Fruit fly (Drosophila melanogaster) Kc167 (cell line): ENCODE measurements around the gene CG14668.

Experiments
- Myc ChIP-seq: fragments of >200 bp; optimal IDR thresholded peaks from 2 replicates; lab custom pipeline; 2017; ENCODE audit warnings: missing external identifiers
- Sin3A ChIP-seq: fragments of >200 bp; optimal IDR thresholded peaks from 2 replicates; lab custom pipeline; 2018; ENCODE audit warnings: missing external identifiers
- h ChIP-seq: fragments of >200 bp; optimal IDR thresholded peaks from 3 replicates; lab custom pipeline; 2018; ENCODE audit warnings: missing external identifiers
- insv ChIP-seq: fragments of >200 bp; optimal IDR thresholded peaks from 3 replicates; lab custom pipeline; 2018; ENCODE audit warnings: missing external identifiers
- psq ChIP-seq: fragments of >200 bp; optimal IDR thresholded peaks from 2 replicates; lab custom pipeline; 2017; ENCODE audit warnings: missing external identifiers
- ttk ChIP-seq: sonication (Bioruptor generic); optimal IDR thresholded peaks from 2 replicates; lab custom pipeline; 2017; ENCODE audit warnings: missing external identifiers

Gene CG14668

DNA sequence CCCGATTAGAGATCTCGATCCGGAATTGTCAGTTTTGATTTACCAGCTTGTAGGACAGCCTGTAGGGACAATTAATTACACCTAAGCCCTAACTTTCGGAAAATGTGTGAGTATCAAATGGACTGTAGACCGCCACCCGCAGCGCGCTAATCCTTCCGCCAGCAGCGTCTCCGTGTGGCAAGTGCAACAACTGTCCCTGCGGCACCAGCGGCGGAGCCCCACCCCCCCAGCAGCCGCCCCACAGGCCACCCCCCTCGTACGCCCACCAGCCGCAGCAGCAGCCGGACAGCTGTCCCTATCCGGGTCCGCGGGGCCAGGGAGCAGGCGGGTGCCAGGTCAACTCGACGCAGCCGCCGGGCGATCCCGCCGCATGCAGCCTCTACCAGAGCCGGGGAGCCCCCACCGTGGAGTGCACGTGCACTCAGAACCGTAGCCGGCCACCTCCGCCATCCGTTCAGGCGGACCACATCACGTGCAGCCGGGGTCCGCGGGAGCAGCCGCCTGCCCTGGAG lies 17.9 kb downstream of the CG14668 start, which contains the start of the genes CG31542 and CG34277:
CG31542 (plus strand) TSS at position 51 of the 512 bp plus-strand sequence.
CG34277 (plus strand) TSS at position 51 of the 512 bp plus-strand sequence.
- TF ChIP-seq h (lab: Kevin White, UChicago) (no peak), Myc (no peak), ttk (lab: Kevin White, UChicago) (no peak), Sin3A (lab: Kevin White, UChicago) (no peak), psq (lab: Kevin White, UChicago) (no peak), insv (lab: Kevin White, UChicago) (no peak)

- TF ChIP-seq insv (lab: Kevin White, UChicago) (no peak), psq (lab: Kevin White, UChicago) (no peak), Sin3A (lab: Kevin White, UChicago) (no peak), Myc (no peak), h (lab: Kevin White, UChicago) (no peak), ttk (lab: Kevin White, UChicago) (no peak)
Observed at dm6 chr3R:5368170-5368781, 19.2 kb downstream of the CG14668 start, which contains the start of gene Cerk. TSS of gene Cerk (minus strand) at chr3R:5368306.

DNA sequence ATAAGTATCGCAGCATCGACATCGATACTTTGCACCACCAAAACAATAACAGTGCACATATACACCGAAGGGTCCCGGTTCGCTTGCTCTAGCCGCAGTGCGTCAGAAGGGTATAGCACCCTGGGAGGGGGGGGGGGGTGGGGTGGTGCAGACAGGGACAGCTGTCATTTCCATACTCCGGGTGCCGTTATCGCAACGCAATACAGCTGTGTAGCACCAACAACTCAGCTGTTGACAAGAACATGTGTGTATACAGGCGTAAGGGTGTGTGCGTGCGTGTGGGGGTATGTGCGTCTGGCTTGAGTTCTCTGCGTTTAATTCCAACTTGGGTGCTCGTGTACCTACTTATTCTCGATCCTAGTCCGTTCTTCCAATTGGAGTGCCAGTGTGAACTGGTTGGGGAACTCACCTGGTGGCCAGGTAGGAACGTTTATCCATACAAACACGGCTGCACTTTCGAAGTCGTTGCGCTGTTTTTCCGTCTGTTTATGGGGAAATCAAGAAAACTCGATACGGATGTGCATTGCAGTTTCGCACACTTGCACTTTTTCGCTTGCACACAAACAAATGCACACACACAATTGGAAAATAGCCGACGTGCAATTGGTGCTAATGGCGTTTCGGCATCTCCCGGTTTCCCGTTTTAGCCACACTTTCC lies 19.8 kb downstream of the CG14668 start:
- TF ChIP-seq h (lab: Kevin White, UChicago) (no peak), psq (lab: Kevin White, UChicago) (no peak), insv (lab: Kevin White, UChicago) (no peak), Sin3A (lab: Kevin White, UChicago) (no peak), Myc (no peak), ttk (lab: Kevin White, UChicago) (no peak)

DNA sequence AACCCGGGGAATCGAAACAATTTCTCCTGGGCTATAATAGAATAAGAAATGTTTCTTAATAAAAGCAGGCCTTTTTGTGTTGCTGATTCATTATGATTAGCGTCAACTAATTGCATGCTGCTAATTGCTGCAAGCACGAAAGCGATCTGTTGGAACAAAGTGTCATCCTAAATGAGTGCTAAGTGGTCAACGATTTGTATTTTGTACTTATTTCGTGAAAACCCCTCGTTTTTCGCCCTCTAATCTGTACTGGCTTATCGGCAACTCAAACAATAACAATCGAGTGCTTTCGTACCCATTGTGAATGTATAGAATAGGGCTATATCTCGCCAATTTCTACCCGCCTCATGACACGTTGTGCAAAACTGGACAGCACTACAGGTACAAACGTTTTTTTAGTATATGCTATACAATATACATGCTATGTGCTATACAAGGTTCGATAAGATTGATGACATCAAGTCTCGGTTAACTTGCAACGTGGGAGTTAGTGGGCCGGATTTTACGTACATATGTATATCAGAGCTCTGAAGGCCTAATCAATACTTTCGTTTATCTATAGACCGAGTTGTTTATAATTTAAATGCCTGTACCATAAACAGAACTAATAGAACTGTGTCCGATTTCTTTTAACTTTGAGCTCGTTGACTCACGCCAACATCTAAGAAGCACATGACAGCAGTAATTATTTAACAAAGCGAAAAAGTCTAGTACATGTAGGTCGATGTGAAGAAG lies 22.8 kb downstream of the CG14668 start:
- no peak for TF ChIP-seq Sin3A (lab: Kevin White, UChicago)
- no peak for TF ChIP-seq insv (lab: Kevin White, UChicago)
- no peak for TF ChIP-seq ttk (lab: Kevin White, UChicago)
- TF ChIP-seq psq (lab: Kevin White, UChicago) = no peak
- no peak for TF ChIP-seq h (lab: Kevin White, UChicago)
- TF ChIP-seq Myc = no peak

dm6 chr3R:5363412-5363811 lies 24.1 kb downstream of the CG14668 start:
- TF ChIP-seq psq (lab: Kevin White, UChicago) (no peak), ttk (lab: Kevin White, UChicago) (no peak), Sin3A (lab: Kevin White, UChicago) (no peak), h (lab: Kevin White, UChicago) (no peak), insv (lab: Kevin White, UChicago) (no peak), Myc (no peak)

dm6 chr3R:5361681-5362319 lies 25.7 kb downstream of the CG14668 start:
- TF ChIP-seq ttk (lab: Kevin White, UChicago) (no peak), h (lab: Kevin White, UChicago) (no peak), Sin3A (lab: Kevin White, UChicago) (no peak)

DNA sequence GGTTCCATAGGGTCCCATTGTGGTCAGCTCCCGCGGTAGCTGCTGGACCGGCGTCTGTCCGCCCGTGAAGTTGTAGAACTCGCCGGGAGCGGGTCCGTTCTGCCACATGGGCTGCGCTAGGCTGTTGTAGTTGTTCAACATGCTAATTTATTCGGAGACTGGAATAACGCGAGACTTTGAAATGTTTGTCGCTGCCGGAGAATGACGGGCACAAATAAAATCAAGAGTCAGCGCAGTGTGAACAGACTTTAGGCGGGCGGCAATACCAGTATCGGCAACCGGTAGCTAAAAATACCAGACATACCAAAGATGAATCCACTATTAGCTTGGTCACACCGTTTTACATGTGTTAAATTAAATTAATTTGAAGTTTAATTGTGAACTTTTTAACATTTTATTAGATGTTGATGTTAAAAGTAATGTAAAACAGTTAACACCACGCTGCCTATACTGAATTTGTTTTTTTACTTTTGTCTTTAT lies 29.5 kb downstream of the CG14668 start, which contains the start of gene Prosbeta7:
Prosbeta7 (minus strand) TSS at position 430 of the 480 bp plus-strand sequence.
- TF ChIP-seq psq (lab: Kevin White, UChicago) = no peak
- TF ChIP-seq insv (lab: Kevin White, UChicago) = no peak
- TF ChIP-seq ttk (lab: Kevin White, UChicago) = no peak
- TF ChIP-seq Myc = no peak
- TF ChIP-seq h (lab: Kevin White, UChicago) = no peak
- no peak for TF ChIP-seq Sin3A (lab: Kevin White, UChicago)

DNA sequence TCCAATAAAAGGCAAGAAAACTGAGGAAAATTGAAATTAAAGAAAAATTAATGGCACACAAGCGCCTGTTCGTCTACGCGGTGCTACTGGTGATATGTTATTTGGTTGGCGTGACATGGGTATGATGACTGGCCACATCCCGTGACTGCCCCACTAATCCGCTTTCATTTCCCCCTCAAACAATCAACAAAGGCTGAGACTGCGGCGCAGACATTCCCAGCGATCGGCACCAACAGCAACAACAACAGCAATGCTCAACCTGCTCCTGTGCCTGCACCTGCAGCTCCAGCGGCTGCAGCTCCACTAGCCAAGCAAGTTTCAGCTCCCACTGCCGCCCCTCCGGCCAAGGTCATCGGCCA lies 32.4 kb downstream of the CG14668 start:
- TF ChIP-seq h (lab: Kevin White, UChicago) (no peak), Sin3A (lab: Kevin White, UChicago) (no peak), Myc (no peak), psq (lab: Kevin White, UChicago) (no peak)

dm6 chr3R:5354373-5355134 lies 32.9 kb downstream of the CG14668 start, which contains the start of the genes CG11999 and CG1161:
TSS of gene CG11999 (minus strand) at chr3R:5354747.
TSS of gene CG1161 (plus strand) at chr3R:5355092.
- TF ChIP-seq insv (lab: Kevin White, UChicago) (no peak), ttk (lab: Kevin White, UChicago) (no peak), psq (lab: Kevin White, UChicago) (no peak), Myc (no peak), h (lab: Kevin White, UChicago) (no peak), Sin3A (lab: Kevin White, UChicago) (no peak)

DNA sequence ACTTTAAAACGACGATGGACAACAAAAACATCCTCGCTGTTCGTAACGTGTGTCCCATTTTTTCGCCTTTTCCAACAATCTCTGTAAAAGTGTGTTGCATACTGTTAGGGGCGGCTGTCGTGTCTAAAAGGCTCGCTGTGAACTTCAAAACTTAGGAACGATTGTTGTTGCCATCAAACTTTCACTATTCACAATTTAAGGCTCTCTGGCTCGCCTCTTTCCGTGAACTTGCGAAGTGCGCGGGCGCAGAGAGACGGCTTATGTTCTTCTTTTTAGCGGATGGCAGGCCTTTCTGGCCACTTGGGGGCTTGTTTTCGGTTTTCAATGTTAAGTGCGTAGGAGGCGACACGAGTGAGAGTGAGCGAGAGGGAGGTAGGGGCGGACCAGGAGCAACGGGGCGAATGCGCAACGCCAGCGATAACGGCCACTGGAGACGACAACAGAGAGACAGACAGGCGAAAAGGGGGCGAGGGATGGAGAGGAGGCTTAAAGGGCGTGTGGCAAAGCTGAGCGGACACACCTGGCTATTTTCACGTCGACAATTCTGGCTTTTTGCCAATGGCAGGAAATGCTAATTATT lies 37.0 kb downstream of the CG14668 start, which contains the start of gene mtd:
mtd (minus strand) TSS at position 51 of the 580 bp plus-strand sequence.
- no peak for TF ChIP-seq psq (lab: Kevin White, UChicago)
- no peak for TF ChIP-seq Sin3A (lab: Kevin White, UChicago)
- TF ChIP-seq Myc = no peak
- no peak for TF ChIP-seq h (lab: Kevin White, UChicago)
- TF ChIP-seq ttk (lab: Kevin White, UChicago) = no peak
- TF ChIP-seq insv (lab: Kevin White, UChicago) = no peak
